Worm (Caenorhabditis elegans) whole organism, young adult: Measurements from ENCODE around the gene R07A4.4.

Experiments used
- B0261.1 ChIP-seq: sonication (generic microtip); optimal IDR thresholded peaks from 2 replicates; lab custom pipeline; 2016; ENCODE audit warnings: mild to moderate bottlenecking, missing genetic modification characterization, moderate library complexity, missing compliant biosample characterization
- F10E7.11 ChIP-seq: sonication (generic microtip); optimal IDR thresholded peaks from 2 replicates; lab custom pipeline; 2017; ENCODE audit warnings: mild to moderate bottlenecking, missing genetic modification characterization, moderate library complexity, missing compliant biosample characterization
- F23B12.7 ChIP-seq: sonication (generic microtip); optimal IDR thresholded peaks from 2 replicates; lab custom pipeline; 2017; ENCODE audit warnings: missing genetic modification characterization, mild to moderate bottlenecking, missing compliant biosample characterization, antibody characterized with exemption, moderate library complexity; ENCODE audit not compliant: insufficient read depth
- F49E8.2 ChIP-seq: sonication (generic microtip); optimal IDR thresholded peaks from 3 replicates; lab custom pipeline; 2017; ENCODE audit warnings: missing genetic modification characterization, mild to moderate bottlenecking, missing compliant biosample characterization, antibody characterized with exemption, moderate library complexity; ENCODE audit not compliant: insufficient read depth
- F52B5.7 ChIP-seq: sonication (generic microtip); optimal IDR thresholded peaks from 2 replicates; lab custom pipeline; 2016; ENCODE audit warnings: mild to moderate bottlenecking, missing genetic modification characterization, missing compliant biosample characterization
- F57A8.1 ChIP-seq: fragments of 200-800 bp; sonication (Bioruptor generic); optimal IDR thresholded peaks from 2 replicates; lab custom pipeline; 2018; ENCODE audit warnings: mild to moderate bottlenecking, missing genetic modification characterization, moderate library complexity, missing compliant biosample characterization
- K12H6.12 ChIP-seq: fragments of 200-800 bp; sonication (Bioruptor generic); optimal IDR thresholded peaks from 2 replicates; lab custom pipeline; 2018; ENCODE audit warnings: mild to moderate bottlenecking, missing genetic modification characterization, missing compliant biosample characterization
- T26A5.8 ChIP-seq: sonication (generic microtip); optimal IDR thresholded peaks from 2 replicates; lab custom pipeline; 2016; ENCODE audit warnings: missing genetic modification characterization, missing compliant biosample characterization
- Y53F4B.3 ChIP-seq: fragments of 200-800 bp; sonication (Bioruptor generic); IDR thresholded peaks from 2 replicates; pipeline ENCODE4 v1.3.6; 2022; ENCODE audit warnings: missing genetic modification reagents, missing genetic modification characterization, missing compliant biosample characterization
- Y53G8AR.9 ChIP-seq: fragments of 200-800 bp; sonication (Bioruptor generic); conservative IDR thresholded peaks from 2 replicates; pipeline ENCODE4 v1.3.6; 2022; ENCODE audit warnings: missing genetic modification reagents, missing genetic modification characterization, missing compliant biosample characterization
- Y95B8A.8 ChIP-seq: fragments of 200-800 bp; sonication (Bioruptor generic); IDR thresholded peaks from 2 replicates; pipeline ENCODE4 v1.3.6; 2022; ENCODE audit warnings: missing genetic modification reagents, missing genetic modification characterization, missing compliant biosample characterization
- ama-1 ChIP-seq, 3 experiments: fragments of 150-350 bp in 1 of 3; sonication (generic microtip) in 2 of 3; optimal IDR thresholded peaks; 2 replicates each; lab custom pipeline; 2014 to 2018; ENCODE audit warnings: missing biosample characterization in 2 of 3, missing genetic modification characterization in 2 of 3, missing genetic modification reagents in 2 of 3
- atf-7 ChIP-seq: sonication (generic microtip); optimal IDR thresholded peaks from 2 replicates; lab custom pipeline; 2017; ENCODE audit warnings: mild to moderate bottlenecking, missing genetic modification characterization, missing compliant biosample characterization
- attf-6 ChIP-seq: fragments of 200-800 bp; sonication (Bioruptor generic); IDR thresholded peaks from 2 replicates; pipeline ENCODE4 v1.3.6; 2022; ENCODE audit warnings: missing genetic modification reagents, missing genetic modification characterization, missing compliant biosample characterization
- bed-1 ChIP-seq: fragments of 200-800 bp; sonication (Bioruptor generic); IDR thresholded peaks from 2 replicates; pipeline ENCODE4 v1.3.6; 2022; ENCODE audit warnings: missing genetic modification reagents, missing genetic modification characterization, missing compliant biosample characterization
- bed-2 ChIP-seq: fragments of 200-800 bp; sonication (Bioruptor generic); IDR thresholded peaks from 2 replicates; pipeline ENCODE4 v1.3.6; 2022; ENCODE audit warnings: missing genetic modification reagents, missing genetic modification characterization, missing compliant biosample characterization
- ccch-3 ChIP-seq: fragments of 200-800 bp; sonication (Bioruptor generic); optimal IDR thresholded peaks from 2 replicates; lab custom pipeline; 2018; ENCODE audit warnings: mild to moderate bottlenecking, missing genetic modification characterization, missing compliant biosample characterization
- cebp-2 ChIP-seq: fragments of 200-800 bp; sonication (Bioruptor generic); IDR thresholded peaks from 2 replicates; pipeline ENCODE4 v1.3.6; 2022; ENCODE audit warnings: missing genetic modification characterization, missing compliant biosample characterization
- ceh-100 ChIP-seq: fragments of 200-800 bp; sonication (Bioruptor generic); IDR thresholded peaks from 2 replicates; pipeline ENCODE4 v1.3.6; 2022; ENCODE audit warnings: missing genetic modification reagents, missing genetic modification characterization, missing compliant biosample characterization
- ceh-79 ChIP-seq: sonication (generic microtip); optimal IDR thresholded peaks from 2 replicates; lab custom pipeline; 2017; ENCODE audit warnings: mild to moderate bottlenecking, missing genetic modification characterization, missing compliant biosample characterization
- chd-7 ChIP-seq: sonication (generic microtip); optimal IDR thresholded peaks from 2 replicates; lab custom pipeline; 2016; ENCODE audit warnings: mild to moderate bottlenecking, missing genetic modification characterization, moderate library complexity, missing compliant biosample characterization
- die-1 ChIP-seq: sonication (generic microtip); optimal IDR thresholded peaks from 2 replicates; lab custom pipeline; 2016; ENCODE audit warnings: missing genotype, mild to moderate bottlenecking, missing genetic modification characterization, missing compliant biosample characterization
- egl-18 ChIP-seq: fragments of 200-800 bp; sonication (Bioruptor generic); IDR thresholded peaks from 2 replicates; pipeline ENCODE4 v1.3.6; 2022; ENCODE audit warnings: missing genetic modification reagents, missing genetic modification characterization, missing compliant biosample characterization
- egl-44 ChIP-seq: fragments of 200-800 bp; sonication (Bioruptor generic); IDR thresholded peaks from 2 replicates; pipeline ENCODE4 v1.3.6; 2022; ENCODE audit warnings: missing genetic modification reagents, missing genetic modification characterization, missing compliant biosample characterization
- ekl-4 ChIP-seq: fragments of 200-800 bp; sonication (Bioruptor generic); IDR thresholded peaks from 2 replicates; pipeline ENCODE4 v1.3.6; 2022; ENCODE audit warnings: missing genetic modification reagents, missing genetic modification characterization, missing compliant biosample characterization
- ets-4 ChIP-seq: fragments of 200-800 bp; sonication (Bioruptor generic); optimal IDR thresholded peaks from 2 replicates; lab custom pipeline; 2018; ENCODE audit warnings: mild to moderate bottlenecking, missing genetic modification characterization, missing compliant biosample characterization
- him-1 ChIP-seq: sonication (generic microtip); optimal IDR thresholded peaks from 2 replicates; lab custom pipeline; 2016; ENCODE audit warnings: missing genotype, missing genetic modification reagents, missing genetic modification characterization, missing compliant biosample characterization
- hsf-1 ChIP-seq: fragments of 200-800 bp; sonication (Bioruptor generic); IDR thresholded peaks from 2 replicates; pipeline ENCODE4 v1.3.6; 2022; ENCODE audit warnings: missing genetic modification reagents, missing genetic modification characterization, missing compliant biosample characterization
- lin-35 ChIP-seq, 3 experiments: fragments of 150-350 bp in 2 of 3; sonication (generic microtip) in 1 of 3; optimal IDR thresholded peaks; 2 replicates each; lab custom pipeline; 2014 to 2018; ENCODE audit warnings: missing biosample characterization in 3 of 3, missing genetic modification characterization in 3 of 3, missing genetic modification reagents in 3 of 3
- lin-40 ChIP-seq: sonication (generic microtip); optimal IDR thresholded peaks from 2 replicates; lab custom pipeline; 2016; ENCODE audit warnings: missing genetic modification characterization, mild to moderate bottlenecking, missing compliant biosample characterization, missing genotype, missing genetic modification reagents
- lir-1 ChIP-seq: fragments of 200-800 bp; sonication (Bioruptor generic); conservative IDR thresholded peaks from 2 replicates; pipeline ENCODE4 v1.3.6; 2022; ENCODE audit warnings: missing genetic modification reagents, missing genetic modification characterization, missing compliant biosample characterization
- lsl-1 ChIP-seq: fragments of 200-800 bp; sonication (Bioruptor generic); optimal IDR thresholded peaks from 2 replicates; lab custom pipeline; 2018; ENCODE audit warnings: mild to moderate bottlenecking, missing genetic modification characterization, moderate library complexity, missing compliant biosample characterization
- madf-8 ChIP-seq: fragments of 200-800 bp; sonication (Bioruptor generic); conservative IDR thresholded peaks from 2 replicates; pipeline ENCODE4 v1.3.6; 2022; ENCODE audit warnings: missing genetic modification reagents, missing genetic modification characterization, missing compliant biosample characterization
- nfya-2 ChIP-seq: fragments of 200-800 bp; sonication (Bioruptor generic); IDR thresholded peaks from 2 replicates; pipeline ENCODE4 v1.3.6; 2022; ENCODE audit warnings: missing genetic modification reagents, missing genetic modification characterization, missing compliant biosample characterization
- nfyb-1 ChIP-seq: fragments of 200-800 bp; sonication (Bioruptor generic); IDR thresholded peaks from 2 replicates; pipeline ENCODE4 v1.3.6; 2022; ENCODE audit warnings: missing genetic modification reagents, missing genetic modification characterization, missing compliant biosample characterization
- nhr-27 ChIP-seq: fragments of 200-800 bp; sonication (Bioruptor generic); optimal IDR thresholded peaks from 2 replicates; lab custom pipeline; 2018; ENCODE audit warnings: mild to moderate bottlenecking, missing genetic modification characterization, moderate library complexity, missing compliant biosample characterization
- nhr-80 ChIP-seq: sonication (generic microtip); optimal IDR thresholded peaks from 2 replicates; lab custom pipeline; 2016; ENCODE audit warnings: missing genetic modification characterization, missing compliant biosample characterization
- nhr-90 ChIP-seq: sonication (generic microtip); optimal IDR thresholded peaks from 2 replicates; lab custom pipeline; 2016; ENCODE audit warnings: missing genotype, mild to moderate bottlenecking, missing genetic modification characterization, missing compliant biosample characterization
- pbrm-1 ChIP-seq: fragments of 200-800 bp; sonication (Bioruptor generic); IDR thresholded peaks from 2 replicates; pipeline ENCODE4 v1.3.6; 2022; ENCODE audit warnings: missing genetic modification reagents, missing genetic modification characterization, missing compliant biosample characterization
- rcor-1 ChIP-seq: fragments of 200-800 bp; sonication (Bioruptor generic); IDR thresholded peaks from 2 replicates; pipeline ENCODE4 v1.3.6; 2022; ENCODE audit warnings: missing genetic modification reagents, missing genetic modification characterization, missing compliant biosample characterization
- snpc-1.1 ChIP-seq: sonication (generic microtip); optimal IDR thresholded peaks from 2 replicates; lab custom pipeline; 2017; ENCODE audit warnings: missing genetic modification characterization, mild to moderate bottlenecking, missing compliant biosample characterization, antibody characterized with exemption, moderate library complexity, missing genotype, missing genetic modification reagents; ENCODE audit not compliant: insufficient read depth
- snpc-1.3 ChIP-seq: sonication (generic microtip); optimal IDR thresholded peaks from 2 replicates; lab custom pipeline; 2017; ENCODE audit warnings: missing genetic modification characterization, mild to moderate bottlenecking, missing compliant biosample characterization, antibody characterized with exemption, moderate library complexity, missing genotype, missing genetic modification reagents; ENCODE audit not compliant: insufficient read depth
- sptf-2 ChIP-seq: fragments of 200-800 bp; sonication (Bioruptor generic); optimal IDR thresholded peaks from 2 replicates; lab custom pipeline; 2018; ENCODE audit warnings: mild to moderate bottlenecking, missing genetic modification characterization, missing compliant biosample characterization
- unc-62 ChIP-seq: fragments of 150-350 bp; optimal IDR thresholded peaks from 2 replicates; lab custom pipeline; 2014; ENCODE audit warnings: missing biosample characterization, missing genetic modification reagents, missing genetic modification characterization
- zfh-2 ChIP-seq: fragments of 200-800 bp; sonication (Bioruptor generic); conservative IDR thresholded peaks from 2 replicates; pipeline ENCODE4 v1.3.6; 2022; ENCODE audit warnings: missing genetic modification reagents, missing genetic modification characterization, missing compliant biosample characterization
- ztf-22 ChIP-seq: fragments of 200-800 bp; sonication (Bioruptor generic); optimal IDR thresholded peaks from 2 replicates; lab custom pipeline; 2018; ENCODE audit warnings: mild to moderate bottlenecking, missing genetic modification characterization, moderate library complexity, missing compliant biosample characterization
- ztf-26 ChIP-seq: sonication (generic microtip); optimal IDR thresholded peaks from 2 replicates; lab custom pipeline; 2017; ENCODE audit warnings: missing genetic modification characterization, missing compliant biosample characterization
- ztf-6 ChIP-seq: fragments of 200-800 bp; sonication (Bioruptor generic); IDR thresholded peaks from 2 replicates; pipeline ENCODE4 v1.3.6; 2022; ENCODE audit warnings: missing genetic modification reagents, missing genetic modification characterization, missing compliant biosample characterization

The R07A4.4 gene

DNA sequence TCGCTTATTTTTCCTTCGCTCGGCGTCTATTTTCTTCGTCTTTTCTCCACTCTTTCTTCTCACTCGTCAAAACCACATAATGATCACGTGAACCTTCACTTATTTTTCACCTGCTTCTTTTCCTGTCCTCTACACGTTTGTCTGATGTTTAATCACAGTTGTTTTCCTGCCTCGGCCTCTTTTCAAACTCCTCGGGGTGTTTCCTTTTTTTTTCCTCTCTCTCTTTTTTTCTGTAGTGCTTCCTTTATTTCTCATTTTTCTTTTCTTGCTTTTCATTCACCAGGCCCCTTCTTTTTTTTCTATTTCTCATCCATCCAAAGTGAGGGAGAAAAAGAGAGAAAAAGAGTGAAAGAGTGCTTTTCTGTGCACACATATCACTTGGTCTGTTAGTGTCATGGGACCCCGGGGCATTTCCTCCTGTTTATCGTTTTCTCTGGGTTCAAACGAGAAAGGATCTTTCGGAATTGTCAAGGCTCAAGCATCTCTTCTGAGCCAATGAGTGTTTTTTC, 13.5 kb upstream of the R07A4.4 start (continued):
- TF ChIP-seq ztf-26 (tag; lab: Kevin White, UChicago) (peak; percentile 66), die-1 (tag; lab: Kevin White, UChicago) (peak; percentile 39), nfya-2 (GFP tag; lab: Robert Waterston, UW) (no peak), attf-6 (GFP tag; lab: Robert Waterston, UW) (no peak), F10E7.11 (no peak), ccch-3 (GFP tag; lab: Kevin White, UChicago) (no peak), egl-18 (no peak), nhr-90 (tag; lab: Kevin White, UChicago) (peak; percentile 15), F52B5.7 (tag; lab: Kevin White, UChicago) (no peak), F57A8.1 (GFP tag; lab: Kevin White, UChicago) (no peak), F23B12.7 (tag; lab: Kevin White, UChicago) (peak; percentile 21), K12H6.12 (tag; lab: Kevin White, UChicago) (peak; percentile 89), hsf-1 (GFP tag; lab: Robert Waterston, UW) (no peak), T26A5.8 (no peak), nhr-80 (tag; lab: Kevin White, UChicago) (peak; percentile 75), sptf-2 (GFP tag; lab: Kevin White, UChicago) (no peak), snpc-1.1 (tag; lab: Kevin White, UChicago) (no peak), Y53F4B.3 (no peak), ama-1 (optimal IDR thresholded peaks at IDR 0.05; lab: Kevin White, UChicago) (no peak), ama-1 (GFP tag; optimal IDR thresholded peaks at IDR 0.05; lab: Kevin White, UChicago) (no peak), F49E8.2 (tag; lab: Kevin White, UChicago) (no peak), ekl-4 (GFP tag; lab: Robert Waterston, UW) (no peak), ets-4 (GFP tag; lab: Kevin White, UChicago) (no peak), him-1 (tag; lab: Kevin White, UChicago) (no peak), nhr-27 (tag; lab: Kevin White, UChicago) (no peak), ztf-6 (no peak), pbrm-1 (GFP tag; lab: Robert Waterston, UW) (0 out of 2 replicates have a peak, but pooled peaks have one; percentile 39), bed-2 (no peak), nfyb-1 (GFP tag; lab: Robert Waterston, UW) (peak; percentile 76; the same call in 1 of the 2 replicates), egl-44 (GFP tag; lab: Robert Waterston, UW) (0 out of 2 replicates have a peak, but pooled peaks have one; percentile 34), rcor-1 (GFP tag; lab: Robert Waterston, UW) (no peak), madf-8 (no peak), zfh-2 (GFP tag; lab: Robert Waterston, UW) (peak; percentile 80), unc-62 (GFP tag; lab: Kevin White, UChicago) (no peak), snpc-1.3 (tag; lab: Kevin White, UChicago) (no peak), Y95B8A.8 (GFP tag; lab: Robert Waterston, UW) (0 out of 2 replicates have a peak, but pooled peaks have one; percentile 14), lir-1 (GFP tag; lab: Robert Waterston, UW) (no peak), ceh-100 (no peak), lsl-1 (no peak), lin-40 (tag; lab: Kevin White, UChicago) (peak; percentile 84), ceh-79 (tag; lab: Kevin White, UChicago) (no peak), Y53G8AR.9 (GFP tag; lab: Robert Waterston, UW) (no peak), cebp-2 (GFP tag; lab: Robert Waterston, UW) (no peak), B0261.1 (tag; lab: Kevin White, UChicago) (no peak), bed-1 (GFP tag; lab: Robert Waterston, UW) (no peak), atf-7 (tag; lab: Kevin White, UChicago) (peak; percentile 56), ztf-22 (GFP tag; lab: Kevin White, UChicago) (peak; percentile 42), chd-7 (tag; lab: Kevin White, UChicago) (peak; percentile 59), lin-35 (GFP tag; optimal IDR thresholded peaks at IDR 0.05; lab: Kevin White, UChicago) (peak in 1 of 3 experiments; percentile 78)
